Fruit fly (Drosophila melanogaster) S2 (cell line): Measurements from ENCODE around the gene CG32333.
A peak's percentile ranks its signal among the peaks of the same experiment; 100 is the strongest.
"Not testable (repeated sequence)": the region's sequence is repeated elsewhere in the genome, so short reads cannot be mapped to it uniquely, and the experiment has no call there.

Experiments
- CG8478 ChIP-seq: fragments of >200 bp; optimal IDR thresholded peaks from 2 replicates; lab custom pipeline; 2018
- CTCF ChIP-seq, 2 experiments: fragments of >200 bp; optimal IDR thresholded peaks; 2 replicates each; lab custom pipeline; 2018

The CG32333 gene

DNA sequence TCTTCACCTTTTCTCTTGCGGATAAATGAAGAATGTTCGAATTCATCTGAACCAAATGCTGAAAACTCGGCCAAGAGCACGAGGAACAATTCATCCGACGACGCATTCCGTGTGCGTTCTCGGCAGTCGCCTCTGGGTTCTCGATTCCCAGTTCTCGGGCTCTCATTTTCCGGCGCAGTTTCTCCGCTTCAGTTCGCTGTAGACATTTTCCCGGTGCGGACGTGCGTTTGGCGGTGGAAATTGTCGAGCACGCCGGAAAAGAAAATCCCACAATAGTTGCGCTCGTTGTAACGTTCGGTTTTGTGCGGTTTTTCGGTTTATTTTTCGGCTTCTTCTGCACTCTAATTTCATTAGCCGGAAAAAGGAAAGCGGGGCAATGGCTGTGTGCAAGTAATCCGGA, at the start of gene CG32333:
CG32333 (plus strand) TSS at position 190 of the 400 bp plus-strand sequence.
- TF ChIP-seq CTCF (optimal IDR thresholded peaks at IDR 0.05; lab: Kevin White, UChicago) (no peak), CG8478 (lab: Kevin White, UChicago) (no peak)

DNA sequence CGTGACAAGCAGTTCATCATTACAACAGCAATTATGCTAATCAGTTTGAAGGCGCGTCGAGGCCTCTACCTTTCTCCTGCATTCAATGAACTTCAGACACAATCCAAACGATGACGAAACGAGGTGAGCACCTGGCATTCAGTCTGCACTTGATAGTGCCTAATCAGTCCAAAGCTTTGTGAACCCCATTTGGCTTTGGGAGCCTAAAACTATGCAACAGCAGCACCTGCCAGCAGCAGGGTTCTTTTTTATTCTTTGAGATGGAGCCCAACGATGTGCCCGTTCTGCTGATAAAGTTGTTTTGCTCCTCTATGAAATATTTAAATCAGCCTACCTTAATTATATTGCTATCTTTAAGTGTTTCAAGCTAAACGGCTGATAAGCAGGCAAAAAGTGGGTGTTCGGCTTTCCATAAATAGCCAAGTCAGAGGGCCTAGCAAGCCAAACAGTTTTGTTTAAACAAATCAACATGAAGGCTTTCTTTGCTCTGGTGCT, 48.4 kb upstream of the CG32333 start, which contains the start of gene LysS:
LysS (plus strand) TSS at position 445 of the 495 bp plus-strand sequence.
- TF ChIP-seq CTCF (optimal IDR thresholded peaks at IDR 0.05; lab: Kevin White, UChicago) (no peak), CG8478 (lab: Kevin White, UChicago) (no peak)

DNA sequence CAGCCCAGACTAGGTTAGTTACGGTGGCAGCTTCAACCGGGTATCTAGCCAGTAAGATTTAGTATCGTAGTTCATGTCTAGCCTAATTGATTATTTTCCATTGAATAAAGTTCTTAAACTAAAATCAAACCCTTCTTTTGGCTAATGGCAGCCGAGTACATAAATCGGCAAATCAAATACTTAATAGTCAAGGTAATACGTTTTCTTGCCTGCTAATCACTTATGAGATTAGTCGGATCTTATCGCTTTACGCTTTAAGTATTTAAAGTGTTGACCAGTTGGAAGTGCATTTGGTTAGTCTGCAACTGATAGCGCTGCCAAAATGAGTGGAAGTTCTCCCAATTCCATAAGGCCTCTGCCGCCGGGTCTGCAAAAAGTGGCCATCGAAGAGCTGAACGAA, 43.2 kb upstream of the CG32333 start, which contains the start of gene CG33965:
CG33965 (plus strand) TSS at position 301 of the 400 bp plus-strand sequence.
- TF ChIP-seq CTCF (optimal IDR thresholded peaks at IDR 0.05; lab: Kevin White, UChicago): no peak
- no peak for TF ChIP-seq CG8478 (lab: Kevin White, UChicago)

DNA sequence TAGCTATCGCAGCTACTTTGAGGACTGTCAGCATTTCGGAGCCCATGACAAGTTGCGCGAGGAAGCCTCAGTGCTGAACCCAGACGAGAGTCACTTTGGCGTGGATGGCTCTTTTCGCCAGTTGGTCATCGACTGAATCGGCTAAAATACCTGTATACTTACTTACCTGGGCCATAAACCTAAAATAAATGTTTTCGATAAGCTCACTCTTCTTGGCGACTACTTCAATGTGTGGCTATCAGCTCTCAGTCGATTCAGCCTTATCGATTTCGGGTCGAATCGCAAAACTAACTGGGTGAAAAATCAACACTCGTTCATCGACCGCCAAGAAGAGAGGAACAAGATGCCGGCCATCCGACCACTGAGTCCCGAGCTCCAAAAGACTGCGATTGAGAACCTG, 41.9 kb upstream of the CG32333 start, which contains the start of gene CG33966:
CG33966 (plus strand) TSS at position 301 of the 400 bp plus-strand sequence.
- no peak for TF ChIP-seq CG8478 (lab: Kevin White, UChicago)
- TF ChIP-seq CTCF (optimal IDR thresholded peaks at IDR 0.05; lab: Kevin White, UChicago): no peak

DNA sequence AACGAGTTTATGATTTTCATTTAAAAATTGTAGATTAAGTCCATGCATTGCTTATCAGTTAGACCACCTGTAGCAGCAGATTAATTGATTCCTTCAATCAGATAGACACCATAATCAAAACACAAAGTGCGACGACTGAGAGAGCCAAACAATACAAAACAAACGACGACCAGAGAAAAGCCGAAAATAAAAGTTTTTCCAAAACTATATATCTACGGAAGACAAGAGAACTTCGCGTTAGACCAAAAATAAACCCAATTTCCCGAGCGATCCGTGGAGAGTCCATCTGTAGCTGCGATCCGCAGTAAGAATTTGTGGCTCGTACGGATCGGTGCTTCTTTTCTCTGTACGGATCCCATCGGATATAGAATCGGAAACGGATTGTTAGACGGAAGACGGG, 40.3 kb upstream of the CG32333 start, which contains the start of gene galene:
galene (plus strand) TSS at position 301 of the 400 bp plus-strand sequence.
- no peak for TF ChIP-seq CTCF (optimal IDR thresholded peaks at IDR 0.05; lab: Kevin White, UChicago)
- TF ChIP-seq CG8478 (lab: Kevin White, UChicago): no peak

DNA sequence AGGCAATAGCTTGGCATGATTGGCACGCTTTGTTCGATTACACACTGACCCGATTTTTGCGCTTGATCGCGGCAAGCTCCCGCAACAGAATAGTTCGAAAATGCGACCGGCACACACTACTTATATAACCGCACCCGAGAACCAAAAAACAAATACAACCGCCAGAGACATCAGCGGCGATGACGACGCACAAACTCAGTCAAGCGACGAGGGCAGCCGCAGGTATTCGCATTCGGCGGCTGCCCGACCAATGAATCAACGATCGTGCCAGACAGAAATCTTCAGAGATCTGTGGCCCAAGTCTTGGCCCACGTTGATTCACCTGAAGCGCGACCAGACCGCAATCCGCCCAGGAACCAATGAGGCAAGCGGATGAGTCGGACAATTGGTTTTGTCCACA, 37.5 kb upstream of the CG32333 start, which contains the start of gene CG9192:
CG9192 (minus strand) TSS at position 101 of the 400 bp plus-strand sequence.
- TF ChIP-seq CTCF (optimal IDR thresholded peaks at IDR 0.05; lab: Kevin White, UChicago): no peak
- TF ChIP-seq CG8478 (lab: Kevin White, UChicago): no peak

DNA sequence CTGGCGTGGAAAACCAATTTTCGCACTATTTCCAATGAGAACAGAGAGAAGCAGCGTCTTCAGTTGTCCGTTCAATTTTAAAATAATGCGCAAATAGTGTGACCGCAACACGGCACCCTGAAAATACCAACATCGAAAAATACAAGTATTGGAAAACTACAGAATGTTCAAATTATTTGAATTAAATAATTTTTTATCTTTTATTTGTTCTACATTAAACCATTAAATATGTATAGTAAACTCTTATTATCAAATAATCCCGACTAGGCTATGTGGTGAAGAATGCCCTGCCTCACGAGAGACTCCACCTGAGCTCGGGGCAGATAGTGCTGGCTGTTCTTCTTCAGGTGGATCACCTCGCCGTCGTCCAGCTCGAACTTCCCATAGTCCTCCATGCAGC, 29.9 kb upstream of the CG32333 start, which contains the start of gene Klp61F:
Klp61F (minus strand) TSS at position 101 of the 400 bp plus-strand sequence.
- TF ChIP-seq CG8478 (lab: Kevin White, UChicago); CTCF (optimal IDR thresholded peaks at IDR 0.05; lab: Kevin White, UChicago): not testable (repeated sequence)

DNA sequence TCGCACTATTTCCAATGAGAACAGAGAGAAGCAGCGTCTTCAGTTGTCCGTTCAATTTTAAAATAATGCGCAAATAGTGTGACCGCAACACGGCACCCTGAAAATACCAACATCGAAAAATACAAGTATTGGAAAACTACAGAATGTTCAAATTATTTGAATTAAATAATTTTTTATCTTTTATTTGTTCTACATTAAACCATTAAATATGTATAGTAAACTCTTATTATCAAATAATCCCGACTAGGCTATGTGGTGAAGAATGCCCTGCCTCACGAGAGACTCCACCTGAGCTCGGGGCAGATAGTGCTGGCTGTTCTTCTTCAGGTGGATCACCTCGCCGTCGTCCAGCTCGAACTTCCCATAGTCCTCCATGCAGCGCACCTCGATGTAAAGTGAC, 28.9 kb upstream of the CG32333 start, which contains the start of gene CG32318:
CG32318 (minus strand) TSS at position 101 of the 400 bp plus-strand sequence.
- not testable (repeated sequence) for TF ChIP-seq CTCF (optimal IDR thresholded peaks at IDR 0.05; lab: Kevin White, UChicago); CG8478 (lab: Kevin White, UChicago)

DNA sequence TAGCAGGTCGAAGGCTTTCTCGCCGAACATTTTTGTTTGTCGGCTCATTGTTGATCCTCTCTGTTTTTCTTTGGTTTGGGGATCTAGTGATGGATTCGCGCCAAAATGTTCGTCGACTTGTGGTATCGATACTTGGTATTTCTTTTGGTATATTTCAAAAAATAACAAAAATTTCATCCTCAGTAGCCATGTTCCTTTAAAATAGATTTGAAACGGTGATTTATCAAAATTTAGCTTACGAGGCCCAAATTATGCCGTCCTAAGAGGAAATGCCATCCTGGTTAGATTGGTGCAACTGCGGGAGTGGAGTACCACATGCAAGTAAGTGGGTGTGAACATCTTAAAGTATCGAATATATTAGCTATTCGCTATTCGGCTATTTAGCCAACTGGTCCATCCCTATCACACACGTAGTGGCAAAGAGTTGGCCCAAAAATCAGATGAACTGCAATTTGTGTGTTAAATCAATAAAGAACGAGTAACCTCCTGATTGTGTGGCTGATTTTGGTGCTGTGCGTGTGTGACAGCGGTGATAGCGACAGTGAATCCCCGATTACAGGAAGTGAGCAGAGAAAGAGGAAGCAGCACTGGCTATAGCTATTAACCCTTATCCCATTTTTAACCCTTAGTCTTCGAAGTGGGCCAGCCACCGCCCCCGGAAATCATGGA, 28.0 kb upstream of the CG32333 start, which contains the start of the genes Psf1 and Sac1:
Psf1 (minus strand) TSS at position 51 of the 669 bp plus-strand sequence.
Sac1 (plus strand) TSS at position 191 of the 669 bp plus-strand sequence.
- TF ChIP-seq CG8478 (lab: Kevin White, UChicago) (no peak), CTCF (optimal IDR thresholded peaks at IDR 0.05; lab: Kevin White, UChicago) (peak; percentile 8 to 30)

DNA sequence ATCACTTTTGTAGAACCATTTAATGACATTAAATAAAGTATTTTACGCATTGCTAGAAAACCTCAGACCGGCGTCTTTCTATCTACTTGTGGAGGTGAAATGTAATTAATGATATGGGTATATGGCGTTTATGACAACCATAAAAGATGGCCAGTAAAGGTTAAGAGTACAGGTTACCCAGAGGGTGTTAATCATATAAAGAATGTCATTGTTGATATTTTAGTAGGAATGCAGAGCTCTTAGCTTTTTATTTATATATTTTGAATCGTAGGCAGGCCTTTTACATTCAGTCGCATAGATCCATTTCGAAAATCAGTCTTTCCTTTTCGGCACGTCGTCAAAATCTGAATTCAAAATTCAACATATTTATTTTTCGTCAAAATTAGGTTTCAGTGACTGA, 25.4 kb upstream of the CG32333 start, which contains the start of gene Bfc:
Bfc (plus strand) TSS at position 301 of the 400 bp plus-strand sequence.
- TF ChIP-seq CG8478 (lab: Kevin White, UChicago) (no peak), CTCF (optimal IDR thresholded peaks at IDR 0.05; lab: Kevin White, UChicago) (no peak)

DNA sequence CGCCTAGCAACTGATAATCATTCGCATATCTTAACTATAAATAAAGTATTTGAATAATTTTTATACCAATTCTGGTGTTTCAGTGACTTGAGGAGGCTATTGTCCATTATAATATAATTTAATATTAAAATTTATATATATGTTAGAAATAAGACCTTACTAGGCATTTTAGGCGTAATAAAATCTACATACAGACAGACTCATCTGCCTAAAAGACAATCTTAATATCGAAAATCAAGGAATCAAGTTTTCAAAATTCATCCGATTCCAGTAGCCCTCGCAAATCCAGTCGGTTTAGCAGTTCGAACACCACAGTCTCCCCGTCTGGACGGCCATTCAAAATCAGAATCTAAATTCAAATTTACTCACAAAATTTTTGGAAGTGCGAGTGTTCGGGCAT, 24.0 kb upstream of the CG32333 start, which contains the start of the genes CG9130 and CG9133:
CG9130 (plus strand) TSS at position 301 of the 400 bp plus-strand sequence.
CG9133 (plus strand) TSS at position 301 of the 400 bp plus-strand sequence.
- TF ChIP-seq CTCF (optimal IDR thresholded peaks at IDR 0.05; lab: Kevin White, UChicago) (no peak), CG8478 (lab: Kevin White, UChicago) (no peak)

DNA sequence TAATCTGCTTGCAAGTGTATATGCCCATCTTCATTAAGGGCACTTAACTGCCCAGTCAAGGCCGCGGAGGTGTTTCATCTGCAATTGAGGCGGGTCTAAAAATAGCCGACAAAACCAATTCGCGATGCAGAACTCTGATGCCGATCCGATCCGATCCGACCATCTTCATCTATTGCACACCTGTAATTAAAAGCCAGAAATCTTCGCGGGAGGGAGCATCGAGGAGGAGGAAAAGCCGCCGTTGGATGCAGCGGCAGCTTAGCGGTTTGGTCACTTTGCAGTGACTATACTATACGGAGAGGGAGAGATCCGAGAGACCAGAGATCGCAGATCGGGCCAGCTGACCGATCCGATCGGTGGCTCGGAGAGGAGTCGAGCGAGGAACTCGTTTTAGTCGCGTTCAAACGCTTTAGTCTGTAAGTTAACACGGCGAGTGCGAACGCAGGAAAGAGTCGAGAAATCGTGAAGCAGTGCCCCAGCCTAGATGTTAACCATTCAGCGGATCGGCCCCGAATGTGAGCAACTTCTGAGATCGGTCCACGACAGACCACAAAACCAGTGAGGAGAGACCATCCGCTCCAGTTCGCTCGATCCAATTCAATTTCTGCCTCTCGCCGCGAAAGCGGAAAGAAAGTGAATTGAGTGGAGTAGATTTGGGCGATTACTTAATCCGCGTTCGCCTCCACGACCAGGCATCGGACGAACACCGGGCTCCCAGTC, 19.5 kb upstream of the CG32333 start, which contains the start of gene tfc:
tfc (plus strand) TSS at position 389 of the 720 bp plus-strand sequence.
- TF ChIP-seq CG8478 (lab: Kevin White, UChicago) (no peak), CTCF (optimal IDR thresholded peaks at IDR 0.05; lab: Kevin White, UChicago) (no peak)

DNA sequence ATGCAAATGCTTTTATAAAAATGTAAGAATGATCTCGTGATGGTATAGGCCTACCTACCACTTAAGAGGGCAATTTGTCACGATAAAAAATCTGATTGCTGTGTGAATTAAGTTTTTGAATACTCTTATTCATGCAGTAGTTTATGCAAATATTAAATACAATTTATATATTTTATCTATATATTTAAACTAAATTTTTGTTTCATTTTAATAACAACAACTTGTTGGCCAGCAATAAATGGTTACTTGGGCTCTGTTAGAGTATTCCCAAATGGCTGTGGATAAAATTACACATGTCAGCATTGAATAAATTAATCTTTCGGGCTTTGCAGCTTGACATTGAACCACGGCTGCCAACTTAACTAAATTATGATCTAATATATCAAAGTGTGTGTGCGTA, 17.2 kb upstream of the CG32333 start:
- no peak for TF ChIP-seq CTCF (optimal IDR thresholded peaks at IDR 0.05; lab: Kevin White, UChicago)
- no peak for TF ChIP-seq CG8478 (lab: Kevin White, UChicago)

DNA sequence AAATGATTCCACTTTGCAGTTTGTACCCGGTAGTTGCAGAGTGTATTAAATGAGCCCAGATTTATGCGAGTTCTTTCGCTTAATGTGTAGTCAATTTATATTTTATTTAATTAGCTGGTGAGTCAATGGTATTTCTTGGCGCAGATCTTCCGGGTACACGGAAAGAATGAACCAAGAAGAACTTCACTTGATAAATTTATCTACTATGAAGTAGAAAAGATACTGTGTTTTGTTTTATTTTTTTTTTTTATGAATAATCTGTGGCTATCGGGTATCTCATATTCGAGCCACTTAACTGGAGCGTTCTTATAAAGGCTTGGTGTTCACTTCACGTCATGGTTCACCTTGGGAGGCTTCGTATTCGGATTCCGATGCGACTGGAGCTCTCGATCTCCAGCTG, 10.8 kb upstream of the CG32333 start:
- TF ChIP-seq CTCF (optimal IDR thresholded peaks at IDR 0.05; lab: Kevin White, UChicago) (no peak), CG8478 (lab: Kevin White, UChicago) (no peak)
